Worm (Caenorhabditis elegans): ENCODE results near the gene cutc-1.

- TF ChIP-seq C06A6.2 (GFP tag; conservative IDR thresholded peaks at IDR 0.05) (no peak), Y79H2A.3 (GFP tag; conservative IDR thresholded peaks at IDR 0.05) (no peak), B0261.1 (tag; optimal IDR thresholded peaks at IDR 0.05) (no peak), egrh-3 (GFP tag; IDR thresholded peaks at IDR 0.05) (no peak), nfya-1 (tag; optimal IDR thresholded peaks at IDR 0.05; ENCODE audit: borderline replicate concordance, insufficient read depth) (no peak), ztf-18 (tag; optimal IDR thresholded peaks at IDR 0.05) (no peak), egl-18 (GFP tag; IDR thresholded peaks at IDR 0.05) (no peak), pha-4 (tag; optimal IDR thresholded peaks at IDR 0.05) (no peak), ama-1 (optimal IDR thresholded peaks at IDR 0.05) (no peak), ama-1 (GFP tag; optimal IDR thresholded peaks at IDR 0.05) (no peak), unc-62 (GFP tag; optimal IDR thresholded peaks at IDR 0.05) (no peak), snpc-1.1 (tag; optimal IDR thresholded peaks at IDR 0.05; ENCODE audit: insufficient read depth) (no peak), Y53F4B.3 (GFP tag; IDR thresholded peaks at IDR 0.05) (no peak)
These were observed 35.9 kb upstream of the cutc-1 start, which contains the start of gene pqn-96 for ce11 chrIII:8439312-8439711.

Data from whole organism, young adult.